Worm (Caenorhabditis elegans): ENCODE measurements around the gene srh-284.

DNA sequence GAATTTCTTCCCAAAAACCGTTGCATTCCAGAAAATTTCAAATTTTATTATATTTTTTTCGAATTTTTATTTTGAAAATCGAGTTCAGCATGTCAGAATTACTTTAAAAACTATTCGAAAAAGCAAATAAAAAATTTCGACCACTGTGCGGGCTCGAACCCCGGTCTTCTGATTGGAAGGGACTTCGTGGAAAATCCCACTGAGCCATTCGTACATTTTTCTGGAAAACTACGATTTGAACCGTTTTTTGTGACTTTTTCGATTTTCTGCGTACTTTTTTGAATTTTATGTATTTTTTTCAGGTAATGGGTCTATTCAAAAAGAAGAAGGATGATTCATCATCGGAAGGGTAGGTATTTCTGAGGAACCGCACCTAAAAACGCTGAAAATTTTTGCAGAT lies 11.8 kb upstream of the srh-284 start, which contains the start of gene pgp-9:
- no peak for TF ChIP-seq ztf-11 (tag; optimal IDR thresholded peaks at IDR 0.05)
- TF ChIP-seq nhr-6 (tag; optimal IDR thresholded peaks at IDR 0.05) = no peak
